Worm (Caenorhabditis elegans): ENCODE data around the gene zipt-16.
"Not testable (repeated sequence)": the region's sequence is repeated elsewhere in the genome, so short reads cannot be mapped to it uniquely, and the experiment has no call there.

DNA sequence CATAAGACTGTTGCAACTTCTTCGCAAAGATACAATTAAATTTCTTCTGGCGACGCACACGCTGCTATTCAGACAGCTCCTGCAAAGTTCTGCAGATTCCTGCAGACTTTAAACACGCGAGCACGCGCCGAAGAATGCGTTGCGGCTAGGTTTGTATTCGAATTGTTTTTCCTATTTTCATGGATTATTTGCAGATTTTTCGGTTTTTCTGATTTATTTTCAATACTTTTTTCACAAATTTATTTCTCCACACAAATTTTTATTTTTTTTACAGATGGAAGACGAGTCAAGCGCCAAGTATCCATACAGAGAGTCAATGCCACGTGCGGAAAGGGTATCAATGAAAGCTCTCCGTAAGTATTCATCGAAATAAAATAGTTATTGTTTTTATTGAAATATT lies 12.8 kb downstream of the zipt-16 start, which contains the start of gene T11F9.7:
- not testable (repeated sequence) for TF ChIP-seq zag-1 (tag; optimal IDR thresholded peaks at IDR 0.05); mdl-1 (tag; optimal IDR thresholded peaks at IDR 0.05); set-16 (GFP tag; IDR thresholded peaks at IDR 0.05)

Data from whole organism, L4 larva.